Worm (Caenorhabditis elegans) whole organism, L3 larva: ENCODE results near the gene C01B9.4.

ENCODE experiments used
- ama-1 ChIP-seq: fragments of 150-350 bp; optimal IDR thresholded peaks from 2 replicates; lab custom pipeline; 2018
- ceh-28 ChIP-seq: fragments of 150-350 bp; optimal IDR thresholded peaks from 2 replicates; lab custom pipeline; 2014; ENCODE audit warnings: missing biosample characterization, missing genetic modification reagents, missing genetic modification characterization
- ceh-82 ChIP-seq: fragments of 150-350 bp; optimal IDR thresholded peaks from 2 replicates; lab custom pipeline; 2014; ENCODE audit warnings: missing biosample characterization, missing genetic modification characterization
- elt-1 ChIP-seq: fragments of 150-350 bp; optimal IDR thresholded peaks from 2 replicates; lab custom pipeline; 2014; ENCODE audit warnings: missing biosample characterization, missing genetic modification characterization
- fkh-2 ChIP-seq: fragments of 150-350 bp; optimal IDR thresholded peaks from 2 replicates; lab custom pipeline; 2014; ENCODE audit warnings: missing biosample characterization, missing genetic modification reagents, missing genetic modification characterization
- fos-1 ChIP-seq: fragments of 150-350 bp; optimal IDR thresholded peaks from 2 replicates; lab custom pipeline; 2014; ENCODE audit warnings: missing biosample characterization, missing genetic modification characterization
- lin-39 ChIP-seq: fragments of 150-350 bp; optimal IDR thresholded peaks from 2 replicates; lab custom pipeline; 2018; ENCODE audit warnings: missing biosample characterization, missing genetic modification reagents, missing genetic modification characterization
- nhr-237 ChIP-seq: fragments of 150-350 bp; optimal IDR thresholded peaks from 2 replicates; lab custom pipeline; 2014; ENCODE audit warnings: missing biosample characterization, missing genetic modification characterization
- nhr-28 ChIP-seq: fragments of 150-350 bp; optimal IDR thresholded peaks from 2 replicates; lab custom pipeline; 2014; ENCODE audit warnings: missing biosample characterization, missing genetic modification characterization
- nhr-77 ChIP-seq: fragments of 150-350 bp; optimal IDR thresholded peaks from 2 replicates; lab custom pipeline; 2014; ENCODE audit warnings: missing biosample characterization, missing genetic modification characterization
- pha-4 ChIP-seq: fragments of 150-350 bp; optimal IDR thresholded peaks from 2 replicates; lab custom pipeline; 2014; ENCODE audit warnings: missing biosample characterization, missing genetic modification reagents, missing genetic modification characterization
- pqm-1 ChIP-seq: fragments of 150-350 bp; optimal IDR thresholded peaks from 2 replicates; lab custom pipeline; 2017; ENCODE audit warnings: missing biosample characterization, missing genetic modification characterization, inconsistent platforms
- tbx-2 ChIP-seq: sonication (generic microtip); optimal IDR thresholded peaks from 2 replicates; lab custom pipeline; 2016; ENCODE audit warnings: mild to moderate bottlenecking, missing genetic modification characterization, missing compliant biosample characterization
- unc-62 ChIP-seq: fragments of 150-350 bp; sonication (generic microtip); optimal IDR thresholded peaks from 4 replicates; lab custom pipeline; 2014; ENCODE audit warnings: missing biosample characterization, missing genetic modification reagents, missing genetic modification characterization

ce11 chrII:13737751-13738525 lies 45.8 kb downstream of the C01B9.4 start:
- TF ChIP-seq pha-4 (tag; lab: Kevin White, UChicago) = peak; percentile 39
- TF ChIP-seq ama-1 = no peak
- peak; percentile 80 for TF ChIP-seq pqm-1
- no peak for TF ChIP-seq lin-39 (tag; lab: Kevin White, UChicago)
- TF ChIP-seq elt-1 (tag; lab: Kevin White, UChicago) = no peak
- TF ChIP-seq ceh-82 (tag; lab: Kevin White, UChicago) = no peak
- TF ChIP-seq unc-62 (GFP tag; lab: Kevin White, UChicago) = no peak
- no peak for TF ChIP-seq nhr-237
- TF ChIP-seq tbx-2 (tag; lab: Kevin White, UChicago) = no peak
- TF ChIP-seq fkh-2 (tag; lab: Kevin White, UChicago) = no peak
- TF ChIP-seq ceh-28 (tag; lab: Kevin White, UChicago) = no peak
- TF ChIP-seq fos-1 (tag; lab: Kevin White, UChicago) = no peak
- no peak for TF ChIP-seq nhr-77
- no peak for TF ChIP-seq nhr-28 (tag; lab: Kevin White, UChicago)
